Worm (Caenorhabditis elegans) whole organism, L3 larva: ENCODE data around the gene K08D10.10.

Experiments
- R02D3.7 ChIP-seq: fragments of 150-350 bp; optimal IDR thresholded peaks from 2 replicates; lab custom pipeline; 2014; ENCODE audit warnings: missing biosample characterization, missing genetic modification characterization
- ZK546.5 ChIP-seq: sonication (generic microtip); optimal IDR thresholded peaks from 2 replicates; lab custom pipeline; 2017; ENCODE audit warnings: missing biosample characterization, missing genetic modification characterization
- ama-1 ChIP-seq: fragments of 150-350 bp; optimal IDR thresholded peaks from 2 replicates; lab custom pipeline; 2018
- ceh-16 ChIP-seq: sonication (generic microtip); optimal IDR thresholded peaks from 2 replicates; lab custom pipeline; 2017; ENCODE audit warnings: missing biosample characterization, missing genetic modification characterization
- daf-12 ChIP-seq: fragments of 150-350 bp; optimal IDR thresholded peaks from 2 replicates; lab custom pipeline; 2014; ENCODE audit warnings: missing biosample characterization, missing genetic modification reagents, missing genetic modification characterization
- egl-27 ChIP-seq: sonication (generic microtip); optimal IDR thresholded peaks from 4 replicates; lab custom pipeline; 2017; ENCODE audit warnings: missing biosample characterization, missing genetic modification reagents, missing genetic modification characterization
- elt-1 ChIP-seq: fragments of 150-350 bp; optimal IDR thresholded peaks from 2 replicates; lab custom pipeline; 2014; ENCODE audit warnings: missing biosample characterization, missing genetic modification characterization
- elt-2 ChIP-seq: sonication (generic microtip); optimal IDR thresholded peaks from 2 replicates; lab custom pipeline; 2016; ENCODE audit warnings: missing genetic modification reagents, mild to moderate bottlenecking, missing genetic modification characterization, missing compliant biosample characterization
- elt-3 ChIP-seq, 3 experiments: fragments of 150-350 bp in 1 of 3; sonication (generic microtip) in 2 of 3; optimal IDR thresholded peaks; 2 replicates in 2 of 3; 4 replicates in 1 of 3; lab custom pipeline; 2014 to 2017; ENCODE audit warnings: missing biosample characterization in 3 of 3, missing genetic modification characterization in 3 of 3
- fos-1 ChIP-seq: fragments of 150-350 bp; optimal IDR thresholded peaks from 2 replicates; lab custom pipeline; 2014; ENCODE audit warnings: missing biosample characterization, missing genetic modification characterization
- hmg-11 ChIP-seq: sonication (generic microtip); optimal IDR thresholded peaks from 2 replicates; lab custom pipeline; 2016; ENCODE audit warnings: missing genetic modification characterization, missing compliant biosample characterization
- lin-15B ChIP-seq: fragments of 150-350 bp; optimal IDR thresholded peaks from 2 replicates; lab custom pipeline; 2014; ENCODE audit warnings: missing biosample characterization, missing genetic modification characterization
- lin-39 ChIP-seq: fragments of 150-350 bp; optimal IDR thresholded peaks from 2 replicates; lab custom pipeline; 2018; ENCODE audit warnings: missing biosample characterization, missing genetic modification reagents, missing genetic modification characterization
- lsy-12 ChIP-seq: sonication (generic microtip); optimal IDR thresholded peaks from 2 replicates; lab custom pipeline; 2016; ENCODE audit warnings: mild to moderate bottlenecking, missing genetic modification characterization, missing compliant biosample characterization
- mdl-1 ChIP-seq: fragments of 150-350 bp; optimal IDR thresholded peaks from 2 replicates; lab custom pipeline; 2014; ENCODE audit warnings: missing biosample characterization, missing genetic modification characterization
- mml-1 ChIP-seq: fragments of 150-350 bp; sonication (generic microtip); optimal IDR thresholded peaks from 3 replicates; lab custom pipeline; 2014; ENCODE audit warnings: missing biosample characterization, missing genetic modification characterization
- nfya-1 ChIP-seq: sonication (generic microtip); optimal IDR thresholded peaks from 2 replicates; lab custom pipeline; 2017; ENCODE audit warnings: missing genetic modification characterization, mild to moderate bottlenecking, missing compliant biosample characterization, antibody characterized with exemption, moderate library complexity; ENCODE audit not compliant: insufficient read depth
- nhr-11 ChIP-seq: fragments of 150-350 bp; optimal IDR thresholded peaks from 2 replicates; lab custom pipeline; 2014; ENCODE audit warnings: missing biosample characterization, missing genetic modification characterization
- nhr-12 ChIP-seq: fragments of 150-350 bp; optimal IDR thresholded peaks from 2 replicates; lab custom pipeline; 2014; ENCODE audit warnings: missing biosample characterization, missing genetic modification characterization
- nhr-23 ChIP-seq: fragments of 150-350 bp; optimal IDR thresholded peaks from 2 replicates; lab custom pipeline; 2014; ENCODE audit warnings: missing biosample characterization, missing genetic modification reagents, missing genetic modification characterization
- nhr-237 ChIP-seq: fragments of 150-350 bp; optimal IDR thresholded peaks from 2 replicates; lab custom pipeline; 2014; ENCODE audit warnings: missing biosample characterization, missing genetic modification characterization
- nhr-25 ChIP-seq: sonication (generic microtip); optimal IDR thresholded peaks from 2 replicates; lab custom pipeline; 2017; ENCODE audit warnings: missing biosample characterization, missing genetic modification characterization
- nhr-43 ChIP-seq: sonication (generic microtip); optimal IDR thresholded peaks from 2 replicates; lab custom pipeline; 2016; ENCODE audit warnings: mild to moderate bottlenecking, missing genetic modification characterization, missing compliant biosample characterization; ENCODE audit not compliant: poor library complexity, severe bottlenecking
- nhr-67 ChIP-seq: fragments of 150-350 bp; optimal IDR thresholded peaks from 2 replicates; lab custom pipeline; 2014; ENCODE audit warnings: missing biosample characterization, missing genetic modification characterization
- nhr-77 ChIP-seq: fragments of 150-350 bp; optimal IDR thresholded peaks from 2 replicates; lab custom pipeline; 2014; ENCODE audit warnings: missing biosample characterization, missing genetic modification characterization
- pqm-1 ChIP-seq: fragments of 150-350 bp; optimal IDR thresholded peaks from 2 replicates; lab custom pipeline; 2017; ENCODE audit warnings: missing biosample characterization, missing genetic modification characterization, inconsistent platforms
- skn-1 ChIP-seq: fragments of 150-350 bp; optimal IDR thresholded peaks from 2 replicates; lab custom pipeline; 2014; ENCODE audit warnings: missing biosample characterization, missing genetic modification characterization
- snpc-4 ChIP-seq: fragments of 150-350 bp; optimal IDR thresholded peaks from 2 replicates; lab custom pipeline; 2014; ENCODE audit warnings: missing biosample characterization, missing genetic modification characterization
- unc-39 ChIP-seq: sonication (generic microtip); optimal IDR thresholded peaks from 4 replicates; lab custom pipeline; 2017; ENCODE audit warnings: missing biosample characterization, missing genetic modification characterization
- unc-62 ChIP-seq: fragments of 150-350 bp; sonication (generic microtip); optimal IDR thresholded peaks from 4 replicates; lab custom pipeline; 2014; ENCODE audit warnings: missing biosample characterization, missing genetic modification reagents, missing genetic modification characterization
- ztf-11 ChIP-seq: fragments of 150-350 bp; optimal IDR thresholded peaks from 2 replicates; lab custom pipeline; 2014; ENCODE audit warnings: missing biosample characterization, missing genetic modification characterization

Gene K08D10.10

ce11 chrIV:4154641-4155040 is 2.6 kb downstream of the K08D10.10 start, which contains the start of gene K08D10.14:
Gene K08D10.14, plus strand, starts transcription at chrIV:4154941.
- TF ChIP-seq nhr-23 (tag; lab: Kevin White, UChicago) (no peak), elt-2 (tag; lab: Kevin White, UChicago) (peak; percentile 51)
- TF ChIP-seq, all 47 proteins: peak for 1

- TF ChIP-seq nhr-11 (tag; lab: Kevin White, UChicago) (no peak), nhr-25 (no peak), mdl-1 (tag; lab: Kevin White, UChicago) (no peak), nhr-67 (no peak), mml-1 (no peak), unc-62 (GFP tag; lab: Kevin White, UChicago) (no peak), elt-2 (tag; lab: Kevin White, UChicago) (no peak), R02D3.7 (tag; lab: Kevin White, UChicago) (no peak), skn-1 (tag; lab: Kevin White, UChicago) (no peak), ztf-11 (tag; lab: Kevin White, UChicago) (no peak), pqm-1 (tag; lab: Kevin White, UChicago) (no peak), ZK546.5 (tag; lab: Kevin White, UChicago) (no peak)
Measured at ce11 chrIV:4162121-4162520, 10.1 kb downstream of the K08D10.10 start, which contains the start of gene scrm-5. Gene scrm-5, plus strand, starts transcription at chrIV:4162421.

- TF ChIP-seq ZK546.5 (tag; lab: Kevin White, UChicago) (no peak), elt-3 (tag; optimal IDR thresholded peaks at IDR 0.05; lab: Kevin White, UChicago) (no peak), hmg-11 (tag; lab: Kevin White, UChicago) (no peak)
Measured at ce11 chrIV:4164392-4164791, 12.4 kb downstream of the K08D10.10 start, which contains the start of gene scrm-8. Gene scrm-8, plus strand, starts transcription at chrIV:4164692.

ce11 chrIV:4167296-4167695 is 15.3 kb downstream of the K08D10.10 start:
- no peak for TF ChIP-seq lsy-12
- no peak for TF ChIP-seq nhr-43 (tag; lab: Kevin White, UChicago)
- TF ChIP-seq fos-1 (tag; lab: Kevin White, UChicago) = no peak
- TF ChIP-seq unc-39 = no peak
- no peak for TF ChIP-seq ama-1

ce11 chrIV:4171531-4172163 is 19.6 kb downstream of the K08D10.10 start, which contains the start of the genes K08D10.13 and rnp-2:
Gene K08D10.13, minus strand, starts transcription at chrIV:4171581.
Gene rnp-2, plus strand, starts transcription at chrIV:4172076.
- TF ChIP-seq nhr-77 = no peak
- TF ChIP-seq nhr-12 (tag; lab: Kevin White, UChicago) = no peak
- TF ChIP-seq elt-1 = no peak
- peak; percentile 75 for TF ChIP-seq snpc-4
- TF ChIP-seq skn-1 (tag; lab: Kevin White, UChicago) = no peak
- TF ChIP-seq ceh-16 (tag; lab: Kevin White, UChicago) = no peak
- TF ChIP-seq elt-2 (tag; lab: Kevin White, UChicago) = peak; percentile 3
- TF ChIP-seq nfya-1 = no peak
- peak; percentile 87 for TF ChIP-seq lin-15B (tag; lab: Kevin White, UChicago)
- TF ChIP-seq daf-12 (tag; lab: Kevin White, UChicago) = no peak
- no peak for TF ChIP-seq fos-1 (tag; lab: Kevin White, UChicago)

ce11 chrIV:4172242-4172641 is 20.2 kb downstream of the K08D10.10 start:
- TF ChIP-seq lin-39 (tag; lab: Kevin White, UChicago) = no peak
- TF ChIP-seq nhr-237 (tag; lab: Kevin White, UChicago) = no peak
- TF ChIP-seq elt-2 (tag; lab: Kevin White, UChicago) = no peak
- no peak for TF ChIP-seq lin-15B (tag; lab: Kevin White, UChicago)
- TF ChIP-seq egl-27 = no peak
